Worm (Caenorhabditis elegans) whole organism, midembryonic: ENCODE measurements around the gene H17B01.2.
A peak's percentile ranks its signal among the peaks of the same experiment; 100 is the strongest.

Experiments used
- T22C8.4 ChIP-seq: fragments of 200-800 bp; sonication (Bioruptor generic); IDR thresholded peaks from 2 replicates; pipeline ENCODE4 v1.3.6; 2022; ENCODE audit warnings: missing genetic modification characterization, missing compliant biosample characterization
- cog-1 ChIP-seq: sonication (generic microtip); optimal IDR thresholded peaks from 2 replicates; lab custom pipeline; 2016; ENCODE audit warnings: missing genetic modification characterization, missing compliant biosample characterization
- flt-1 ChIP-seq: fragments of 200-800 bp; sonication (Bioruptor generic); IDR thresholded peaks from 2 replicates; pipeline ENCODE4 v1.3.6; 2022; ENCODE audit warnings: missing genetic modification characterization, missing compliant biosample characterization
- klf-2 ChIP-seq: fragments of 200-800 bp; sonication (Bioruptor generic); conservative IDR thresholded peaks from 2 replicates; pipeline ENCODE4 v1.3.6; 2022; ENCODE audit warnings: missing genetic modification reagents, missing genetic modification characterization, missing compliant biosample characterization
- med-1 ChIP-seq: sonication (generic microtip); optimal IDR thresholded peaks from 2 replicates; lab custom pipeline; 2017; ENCODE audit warnings: missing genetic modification characterization, mild to moderate bottlenecking, missing compliant biosample characterization, antibody characterized with exemption, missing genetic modification reagents; ENCODE audit not compliant: insufficient read depth
- ref-1 ChIP-seq: fragments of 200-800 bp; sonication (Bioruptor generic); conservative IDR thresholded peaks from 2 replicates; pipeline ENCODE4 v1.3.6; 2022; ENCODE audit warnings: missing genetic modification reagents, missing genetic modification characterization, missing compliant biosample characterization
- tab-1 ChIP-seq: fragments of 200-800 bp; sonication (Bioruptor generic); IDR thresholded peaks from 2 replicates; pipeline ENCODE4 v1.3.6; 2022; ENCODE audit warnings: missing genetic modification characterization, missing compliant biosample characterization
- ztf-23 ChIP-seq: fragments of 200-800 bp; sonication (Bioruptor generic); IDR thresholded peaks from 2 replicates; pipeline ENCODE4 v1.3.6; 2022; ENCODE audit warnings: missing genetic modification reagents, missing genetic modification characterization, missing compliant biosample characterization
- ztf-29 ChIP-seq: fragments of 200-800 bp; sonication (Bioruptor generic); IDR thresholded peaks from 2 replicates; pipeline ENCODE4 v1.3.6; 2022; ENCODE audit warnings: missing genetic modification reagents, missing genetic modification characterization, missing compliant biosample characterization

Gene H17B01.2

ce11 chrII:1477295-1477694 lies 6.9 kb downstream of the H17B01.2 start:
- TF ChIP-seq flt-1 (no peak), klf-2 (no peak), ztf-23 (GFP tag; lab: Robert Waterston, UW) (no peak), T22C8.4 (no peak), ref-1 (GFP tag; lab: Robert Waterston, UW) (no peak), tab-1 (no peak), med-1 (no peak), cog-1 (tag; lab: Kevin White, UChicago) (no peak), ztf-29 (no peak)

ce11 chrII:1477975-1478374 lies 7.6 kb downstream of the H17B01.2 start:
- no peak for TF ChIP-seq flt-1
- TF ChIP-seq klf-2, result no peak
- no peak for TF ChIP-seq tab-1
- TF ChIP-seq ztf-29, result no peak
- no peak for TF ChIP-seq T22C8.4
- TF ChIP-seq ztf-23 (GFP tag; lab: Robert Waterston, UW), result no peak
- no peak for TF ChIP-seq med-1
- TF ChIP-seq ref-1 (GFP tag; lab: Robert Waterston, UW), result no peak
- TF ChIP-seq cog-1 (tag; lab: Kevin White, UChicago), result no peak

ce11 chrII:1478522-1478921 lies 8.2 kb downstream of the H17B01.2 start:
- no peak for TF ChIP-seq ztf-29
- no peak for TF ChIP-seq flt-1
- no peak for TF ChIP-seq med-1
- no peak for TF ChIP-seq cog-1 (tag; lab: Kevin White, UChicago)
- TF ChIP-seq T22C8.4, result no peak
- TF ChIP-seq ztf-23 (GFP tag; lab: Robert Waterston, UW), result no peak
- TF ChIP-seq tab-1, result no peak
- no peak for TF ChIP-seq ref-1 (GFP tag; lab: Robert Waterston, UW)
- no peak for TF ChIP-seq klf-2

DNA sequence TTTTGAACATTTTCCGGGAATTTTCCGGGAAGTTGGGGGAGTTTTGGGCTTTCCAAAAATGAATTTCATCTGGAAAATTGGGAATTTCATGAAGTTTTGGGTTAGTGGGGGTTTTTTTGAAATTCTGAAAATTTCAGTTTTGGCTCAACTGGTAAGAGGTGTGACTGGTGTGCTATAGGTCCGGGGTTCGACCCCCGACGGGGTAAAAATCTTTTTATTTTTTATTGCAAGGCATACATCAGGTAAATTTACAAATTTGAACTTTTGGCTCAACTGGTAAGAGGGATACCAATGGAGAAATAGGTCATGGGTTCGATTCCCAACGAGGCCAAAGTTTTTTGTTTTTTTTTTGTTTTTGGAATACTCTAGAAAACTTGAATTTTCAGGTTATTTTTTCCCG lies 11.3 kb downstream of the H17B01.2 start:
- TF ChIP-seq ztf-23 (GFP tag; lab: Robert Waterston, UW) (no peak), klf-2 (no peak), tab-1 (no peak), med-1 (no peak), ztf-29 (no peak), flt-1 (no peak), cog-1 (tag; lab: Kevin White, UChicago) (no peak), T22C8.4 (no peak), ref-1 (GFP tag; lab: Robert Waterston, UW) (no peak)

DNA sequence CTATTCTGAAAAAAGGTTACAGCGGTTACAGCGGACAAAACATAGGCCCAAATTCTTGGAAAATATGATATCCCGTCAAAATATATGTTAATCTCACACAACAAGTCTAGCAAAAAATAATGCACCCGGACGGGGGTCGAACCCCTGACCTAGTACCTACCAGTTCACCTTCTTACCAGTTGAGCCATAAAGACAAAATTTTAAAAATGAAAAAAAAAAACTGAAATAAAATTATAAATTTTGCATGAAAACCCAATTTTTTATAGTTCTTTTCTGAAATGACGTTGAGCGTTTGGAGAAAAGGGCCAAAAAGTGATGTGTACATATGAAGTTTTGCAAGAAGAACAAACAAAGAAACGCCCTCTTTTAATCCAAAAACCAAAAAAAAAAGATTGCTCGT lies 12.1 kb downstream of the H17B01.2 start:
- TF ChIP-seq ztf-23 (GFP tag; lab: Robert Waterston, UW) (no peak), tab-1 (no peak), med-1 (no peak), ztf-29 (no peak), ref-1 (GFP tag; lab: Robert Waterston, UW) (no peak), T22C8.4 (no peak), cog-1 (tag; lab: Kevin White, UChicago) (no peak), klf-2 (no peak), flt-1 (no peak)

DNA sequence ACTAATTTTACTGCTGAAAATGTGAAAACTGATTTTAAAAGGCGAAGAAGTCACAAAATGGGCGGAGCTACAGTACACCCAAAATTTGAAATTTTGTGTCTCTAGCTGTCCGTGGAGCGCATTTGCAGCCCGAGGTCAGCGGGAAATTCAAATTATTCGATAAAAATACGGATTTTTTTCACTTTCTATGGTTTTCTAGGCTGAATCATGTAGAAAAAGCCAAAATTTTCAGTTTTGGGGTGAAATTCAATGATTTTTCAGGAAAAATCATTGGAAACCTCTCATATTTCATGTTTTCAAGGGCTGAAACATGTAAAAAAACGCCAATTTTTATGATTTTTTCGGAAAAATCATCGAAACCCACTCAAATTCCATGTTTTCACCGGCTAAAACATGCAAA lies 20.4 kb downstream of the H17B01.2 start:
- TF ChIP-seq tab-1, result no peak
- no peak for TF ChIP-seq flt-1

DNA sequence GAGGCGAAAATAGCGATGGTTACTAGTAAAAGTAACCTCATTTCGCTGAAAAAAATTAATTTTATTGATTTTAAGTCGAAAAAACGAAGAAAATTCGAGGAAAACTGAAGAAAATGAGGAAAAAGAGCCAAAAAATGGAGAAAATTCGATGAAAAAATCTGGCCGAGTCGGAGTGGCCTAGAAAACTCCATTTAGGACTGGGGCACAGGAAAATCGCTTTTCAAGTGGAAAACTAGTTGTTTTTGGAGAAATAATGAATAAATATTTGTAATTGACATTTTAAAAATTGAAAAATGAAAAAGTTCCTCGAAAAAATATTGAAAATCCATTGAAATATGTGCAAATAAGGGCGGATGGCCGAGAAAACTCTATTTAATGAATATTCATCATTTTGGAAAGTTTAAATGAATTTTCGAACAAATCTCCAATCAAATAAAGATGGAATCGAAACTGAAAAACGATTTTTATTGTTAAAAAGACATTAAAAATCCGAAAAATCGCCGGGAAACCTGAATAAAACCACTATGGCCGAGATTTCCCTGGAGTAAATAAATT lies 30.0 kb downstream of the H17B01.2 start, which contains the start of gene emc-1:
Gene emc-1, minus strand, starts transcription at position 45 of the 555 bp plus-strand sequence.
- TF ChIP-seq ztf-23 (GFP tag; lab: Robert Waterston, UW) (peak; percentile 19; the same call in 1 of the 2 replicates), ref-1 (GFP tag; lab: Robert Waterston, UW) (no peak)

- TF ChIP-seq flt-1 (no peak), ztf-29 (no peak), ztf-23 (GFP tag; lab: Robert Waterston, UW) (no peak), T22C8.4 (no peak), med-1 (no peak), tab-1 (no peak), klf-2 (no peak), cog-1 (tag; lab: Kevin White, UChicago) (no peak), ref-1 (GFP tag; lab: Robert Waterston, UW) (no peak)
These were observed 30.6 kb downstream of the H17B01.2 start for ce11 chrII:1500959-1501358.

DNA sequence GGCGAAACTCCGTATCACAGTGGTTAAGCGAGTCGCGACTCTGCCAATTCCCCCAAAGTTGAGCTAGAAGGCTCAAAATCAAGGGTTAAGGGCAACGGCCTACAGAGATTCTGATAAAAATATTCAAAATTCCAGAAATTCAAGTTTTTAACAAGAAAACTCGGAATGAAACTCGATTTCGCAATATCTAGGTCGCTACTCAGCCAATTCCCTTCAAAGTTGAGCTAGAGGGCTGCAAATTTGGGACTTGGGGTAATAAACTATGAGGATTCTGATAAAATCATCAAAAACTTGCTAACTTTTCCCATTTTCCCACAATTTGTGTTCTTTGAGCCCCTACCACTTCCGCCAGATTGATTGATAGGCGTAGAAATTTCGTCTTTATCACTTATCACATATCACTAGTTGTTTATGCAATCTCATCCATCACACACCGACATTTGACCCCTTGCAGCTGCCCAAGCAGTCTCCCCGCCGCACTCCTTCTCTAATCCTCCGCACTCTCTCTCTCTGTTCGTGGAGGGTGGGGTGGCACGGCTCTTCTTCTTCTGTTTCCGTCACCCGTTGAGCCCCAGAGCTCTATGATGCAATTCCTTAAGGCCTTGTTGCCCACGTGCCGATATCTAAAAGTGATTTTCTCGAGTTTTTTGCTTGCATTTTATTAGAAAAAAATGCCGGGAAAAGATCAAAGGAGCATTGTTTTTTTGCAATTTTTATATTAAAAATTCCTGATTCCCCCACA lies 31.4 kb downstream of the H17B01.2 start:
- TF ChIP-seq ref-1 (GFP tag; lab: Robert Waterston, UW) (no peak), flt-1 (0 out of 2 replicates have a peak, but pooled peaks have one; percentile 20), tab-1 (peak; percentile 28; the same call in 1 of the 2 replicates)

ce11 chrII:1503663-1504062 lies 33.3 kb downstream of the H17B01.2 start:
- TF ChIP-seq med-1 (no peak), ztf-29 (no peak), cog-1 (tag; lab: Kevin White, UChicago) (no peak), flt-1 (no peak), ref-1 (GFP tag; lab: Robert Waterston, UW) (no peak), T22C8.4 (no peak), klf-2 (no peak), ztf-23 (GFP tag; lab: Robert Waterston, UW) (no peak), tab-1 (no peak)

DNA sequence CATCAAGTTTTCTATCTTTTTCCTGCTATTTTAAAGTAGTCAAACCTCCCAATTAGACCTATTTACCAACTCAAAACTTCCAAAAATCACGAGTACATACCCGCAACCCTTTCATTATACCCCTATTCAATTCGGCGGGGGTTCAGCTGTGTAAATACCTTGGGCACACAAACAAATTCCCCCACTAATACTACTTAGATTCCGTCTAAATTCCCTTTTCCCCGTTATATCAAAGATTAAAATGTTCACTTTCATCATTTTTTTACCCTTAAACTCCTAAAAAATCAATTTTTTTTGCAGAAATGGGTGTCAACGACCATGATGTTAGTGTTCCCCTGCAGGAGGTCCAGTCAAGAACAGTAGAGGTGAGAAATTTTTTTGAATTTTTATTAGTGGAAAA lies 33.9 kb downstream of the H17B01.2 start, which contains the start of gene fdgt-1:
Gene fdgt-1, plus strand, starts transcription at position 301 of the 400 bp plus-strand sequence.
- TF ChIP-seq med-1 (no peak), cog-1 (tag; lab: Kevin White, UChicago) (no peak), ztf-23 (GFP tag; lab: Robert Waterston, UW) (no peak), ref-1 (GFP tag; lab: Robert Waterston, UW) (no peak), klf-2 (no peak), tab-1 (no peak), T22C8.4 (no peak), flt-1 (no peak), ztf-29 (no peak)
